Fruit fly (Drosophila melanogaster): ENCODE results near the gene amn.
A peak's percentile ranks its signal among the peaks of the same experiment; 100 is the strongest.

amn gene

DNA sequence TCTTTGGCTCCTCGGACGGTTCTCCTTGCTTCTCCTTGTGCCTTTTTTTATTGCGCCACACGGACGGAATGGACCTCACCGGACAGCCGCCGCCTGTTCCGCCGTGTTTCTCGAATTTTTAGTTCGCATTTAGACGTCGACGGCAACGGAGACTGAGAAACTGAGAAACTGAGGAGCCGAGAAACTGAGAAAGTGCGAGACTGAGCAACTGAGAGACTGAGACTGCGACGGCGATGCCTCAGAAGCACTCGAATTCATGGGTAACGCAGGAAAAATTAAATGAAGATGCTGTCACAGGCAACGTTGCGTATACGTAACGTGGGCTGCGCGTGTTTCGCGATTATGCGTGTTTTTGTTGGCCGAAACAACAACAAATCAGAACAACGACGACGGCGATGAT is 14.2 kb downstream of the amn start:
- TF ChIP-seq sv (GFP tag; optimal IDR thresholded peaks at IDR 0.05) (no peak), CG32264 (GFP tag; optimal IDR thresholded peaks at IDR 0.05) (no peak), woc (GFP tag; optimal IDR thresholded peaks at IDR 0.05) (no peak), Sp1 (GFP tag; optimal IDR thresholded peaks at IDR 0.05) (no peak), dmrt93B (GFP tag; optimal IDR thresholded peaks at IDR 0.05) (no peak), tai (GFP tag; optimal IDR thresholded peaks at IDR 0.05) (no peak), psq (GFP tag; optimal IDR thresholded peaks at IDR 0.05) (no peak), rgr (GFP tag; optimal IDR thresholded peaks at IDR 0.05) (no peak), Vsx2 (GFP tag; optimal IDR thresholded peaks at IDR 0.05; ENCODE audit: partially characterized antibody) (no peak), HLH106 (tag; optimal IDR thresholded peaks at IDR 0.05) (no peak), Hr83 (GFP tag; optimal IDR thresholded peaks at IDR 0.05; ENCODE audit: poor library complexity, severe bottlenecking) (no peak), fru (GFP tag; optimal IDR thresholded peaks at IDR 0.05) (no peak), jim (GFP tag; optimal IDR thresholded peaks at IDR 0.05) (no peak), dl (GFP tag; optimal IDR thresholded peaks at IDR 0.05; ENCODE audit: insufficient read depth in 1 of 2, partially characterized antibody in 2 of 2) (no peak), CrebA (GFP tag; optimal IDR thresholded peaks at IDR 0.05; ENCODE audit: borderline replicate concordance) (no peak)

DNA sequence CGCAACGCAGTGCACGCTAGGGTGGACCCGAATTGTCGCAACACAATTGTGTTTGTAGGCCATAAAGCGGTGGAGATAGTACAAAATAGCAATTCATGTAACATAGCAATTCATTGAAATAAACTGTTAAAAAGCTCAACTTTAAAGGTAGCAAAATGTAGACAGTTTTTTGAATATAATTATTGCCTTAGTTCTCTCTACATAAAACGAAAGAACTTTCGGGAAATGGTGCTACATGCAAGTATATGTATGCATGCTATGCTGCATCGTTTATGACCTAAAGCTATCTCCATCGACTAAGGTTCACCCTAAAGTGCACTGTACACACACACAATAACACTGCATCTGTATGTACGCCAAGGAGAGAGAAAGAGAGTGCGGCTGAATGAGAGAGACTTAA is 14.8 kb downstream of the amn start:
- TF ChIP-seq h (GFP tag; optimal IDR thresholded peaks at IDR 0.05) (peak; percentile 80), dsf (GFP tag; optimal IDR thresholded peaks at IDR 0.05; ENCODE audit: borderline replicate concordance) (no peak), HLH106 (tag; optimal IDR thresholded peaks at IDR 0.05) (peak; percentile 78), usp (GFP tag; optimal IDR thresholded peaks at IDR 0.05) (no peak), jim (GFP tag; optimal IDR thresholded peaks at IDR 0.05) (no peak), psq (GFP tag; optimal IDR thresholded peaks at IDR 0.05) (peak; percentile 53), Rel (GFP tag; optimal IDR thresholded peaks at IDR 0.05) (no peak), Rel (tag; optimal IDR thresholded peaks at IDR 0.05) (peak; percentile 8), OdsH (GFP tag; optimal IDR thresholded peaks at IDR 0.05) (peak; percentile 70), Jra (GFP tag; optimal IDR thresholded peaks at IDR 0.05) (peak; percentile 23), CG9705 (GFP tag; optimal IDR thresholded peaks at IDR 0.05) (peak; percentile 49), br (GFP tag; optimal IDR thresholded peaks at IDR 0.05) (peak; percentile 73), brk (GFP tag; optimal IDR thresholded peaks at IDR 0.05) (no peak), Myc (optimal IDR thresholded peaks at IDR 0.05) (no peak), pan (optimal IDR thresholded peaks at IDR 0.05) (no peak), woc (GFP tag; optimal IDR thresholded peaks at IDR 0.05) (peak; percentile 25), fru (GFP tag; optimal IDR thresholded peaks at IDR 0.05) (peak; percentile 86), ey (GFP tag; optimal IDR thresholded peaks at IDR 0.05) (peak; percentile 78), Hnf4 (GFP tag; optimal IDR thresholded peaks at IDR 0.05) (peak; percentile 68), CrebA (GFP tag; optimal IDR thresholded peaks at IDR 0.05; ENCODE audit: borderline replicate concordance) (no peak), dmrt93B (GFP tag; optimal IDR thresholded peaks at IDR 0.05) (peak; percentile 76), foxo (GFP tag; optimal IDR thresholded peaks at IDR 0.05) (peak in 1 of 2 experiments; percentile 80), Sp1 (GFP tag; optimal IDR thresholded peaks at IDR 0.05) (peak; percentile 83), rgr (GFP tag; optimal IDR thresholded peaks at IDR 0.05) (peak; percentile 70)

DNA sequence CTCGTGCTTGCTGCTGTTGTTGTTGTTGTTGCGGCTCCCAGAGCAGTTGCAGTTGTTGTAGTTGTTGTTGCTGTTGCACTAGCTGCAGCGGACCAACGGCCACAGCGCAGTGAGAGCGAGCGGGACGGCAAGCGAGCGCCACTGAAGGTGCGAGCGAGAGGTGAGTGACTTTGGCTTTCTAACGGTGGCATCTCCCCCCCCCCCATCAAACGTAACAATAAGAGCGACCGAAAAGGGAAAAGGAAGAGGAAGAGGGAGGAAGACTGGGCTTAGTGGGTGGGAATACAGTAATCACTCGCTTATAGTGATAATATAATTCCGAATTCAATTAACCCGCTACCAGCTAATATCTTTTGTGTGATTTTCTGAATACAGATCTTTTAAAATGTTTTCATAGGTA is 22.9 kb downstream of the amn start:
- TF ChIP-seq Mio (GFP tag; optimal IDR thresholded peaks at IDR 0.05) (no peak), foxo (GFP tag; optimal IDR thresholded peaks at IDR 0.05) (no peak), tai (GFP tag; optimal IDR thresholded peaks at IDR 0.05) (no peak), sage (GFP tag; optimal IDR thresholded peaks at IDR 0.05) (no peak)

DNA sequence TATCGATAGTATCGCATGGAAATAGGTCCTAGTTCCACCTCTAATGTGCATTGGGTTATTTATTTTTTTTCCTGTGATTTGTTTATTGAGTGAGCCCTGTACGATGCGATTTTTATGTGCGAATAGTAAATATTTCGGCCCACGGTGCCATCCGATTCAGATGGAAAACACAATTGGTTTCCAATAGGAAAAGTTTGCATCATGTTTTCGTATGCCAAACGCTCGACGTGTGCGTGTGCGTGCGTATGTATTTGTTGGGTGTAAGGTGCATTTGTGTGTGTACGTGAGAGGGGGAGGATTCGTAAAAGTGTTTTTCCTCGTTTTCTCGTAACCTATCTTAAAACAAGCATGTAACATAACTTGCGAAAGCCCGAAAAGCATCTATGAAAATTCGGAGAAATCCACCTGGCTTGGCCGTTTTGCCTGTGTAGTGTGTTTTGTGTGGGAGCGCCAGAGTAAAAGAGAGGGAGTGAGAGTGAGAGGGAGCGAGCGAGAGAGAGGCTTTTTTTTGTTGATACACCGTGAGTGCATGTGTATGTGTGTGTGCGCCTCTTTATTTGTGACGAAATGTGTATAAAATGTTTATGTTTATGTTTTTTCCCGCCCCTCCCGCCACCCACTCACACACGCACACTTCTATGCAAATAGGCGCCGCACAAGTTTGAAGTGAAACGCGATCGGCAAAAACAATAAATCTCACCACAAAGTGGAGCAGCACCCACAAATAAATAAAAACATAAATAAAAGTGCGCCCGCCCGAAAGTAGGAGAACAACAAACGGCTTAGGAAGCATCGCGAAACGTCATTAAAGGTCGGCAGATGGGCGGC is 23.5 kb downstream of the amn start, which contains the start of gene Hers:
TSS of gene Hers (plus strand) at position 2 of the 828 bp plus-strand sequence.
- TF ChIP-seq usp (GFP tag; optimal IDR thresholded peaks at IDR 0.05) (no peak), lola (GFP tag; optimal IDR thresholded peaks at IDR 0.05) (no peak), dl (GFP tag; optimal IDR thresholded peaks at IDR 0.05; ENCODE audit: insufficient read depth in 1 of 2, partially characterized antibody in 2 of 2) (no peak), Dif (GFP tag; optimal IDR thresholded peaks at IDR 0.05; ENCODE audit: partially characterized antibody) (peak; percentile 26), woc (GFP tag; optimal IDR thresholded peaks at IDR 0.05) (no peak), Mio (GFP tag; optimal IDR thresholded peaks at IDR 0.05) (no peak), psq (GFP tag; optimal IDR thresholded peaks at IDR 0.05) (no peak), Rel (GFP tag; optimal IDR thresholded peaks at IDR 0.05) (no peak), Rel (tag; optimal IDR thresholded peaks at IDR 0.05) (no peak), Vsx2 (GFP tag; optimal IDR thresholded peaks at IDR 0.05; ENCODE audit: partially characterized antibody) (no peak), CG9705 (GFP tag; optimal IDR thresholded peaks at IDR 0.05) (no peak), N (GFP tag; optimal IDR thresholded peaks at IDR 0.05) (peak; percentile 19), ey (GFP tag; optimal IDR thresholded peaks at IDR 0.05) (no peak), CrebA (GFP tag; optimal IDR thresholded peaks at IDR 0.05; ENCODE audit: borderline replicate concordance) (no peak), brk (GFP tag; optimal IDR thresholded peaks at IDR 0.05) (no peak), sage (GFP tag; optimal IDR thresholded peaks at IDR 0.05) (no peak), GATAd (GFP tag; optimal IDR thresholded peaks at IDR 0.05) (no peak)
